Worm (Caenorhabditis elegans) whole organism, mixed stage, embryonic: ENCODE measurements around the gene K01A12.4.

Experiments
- M03D4.4 ChIP-seq: sonication (generic microtip); optimal IDR thresholded peaks from 2 replicates; lab custom pipeline; 2017; ENCODE audit warnings: mild to moderate bottlenecking, missing genetic modification characterization, missing compliant biosample characterization
- bed-3 ChIP-seq: fragments of 200-800 bp; sonication (Bioruptor generic); optimal IDR thresholded peaks from 3 replicates; lab custom pipeline; 2018; ENCODE audit warnings: mild to moderate bottlenecking, missing genetic modification characterization, moderate library complexity, missing compliant biosample characterization
- blmp-1 ChIP-seq: fragments of 150-350 bp; optimal IDR thresholded peaks from 2 replicates; lab custom pipeline; 2014; ENCODE audit warnings: missing biosample characterization, missing genetic modification characterization
- ceh-39 ChIP-seq: fragments of 150-350 bp; optimal IDR thresholded peaks from 2 replicates; lab custom pipeline; 2014; ENCODE audit warnings: missing biosample characterization, missing genetic modification characterization
- ceh-43 ChIP-seq: fragments of 200-800 bp; sonication (Bioruptor generic); optimal IDR thresholded peaks from 2 replicates; lab custom pipeline; 2018; ENCODE audit warnings: mild to moderate bottlenecking, missing genetic modification characterization, moderate library complexity, missing compliant biosample characterization
- ceh-83 ChIP-seq: fragments of 200-800 bp; sonication (Bioruptor generic); optimal IDR thresholded peaks from 2 replicates; lab custom pipeline; 2018; ENCODE audit warnings: mild to moderate bottlenecking, missing genetic modification characterization, missing compliant biosample characterization
- ces-1 ChIP-seq: fragments of 150-350 bp; optimal IDR thresholded peaks from 2 replicates; lab custom pipeline; 2014; ENCODE audit warnings: missing biosample characterization, missing genetic modification reagents, missing genetic modification characterization
- cnd-1 ChIP-seq: fragments of 200-800 bp; sonication (Bioruptor generic); optimal IDR thresholded peaks from 2 replicates; lab custom pipeline; 2018; ENCODE audit warnings: mild to moderate bottlenecking, missing genetic modification characterization, missing compliant biosample characterization
- drap-1 ChIP-seq: fragments of 200-800 bp; sonication (Bioruptor generic); optimal IDR thresholded peaks from 3 replicates; lab custom pipeline; 2018; ENCODE audit warnings: mild to moderate bottlenecking, missing genetic modification characterization, missing compliant biosample characterization
- elt-1 ChIP-seq: sonication (generic microtip); optimal IDR thresholded peaks from 2 replicates; lab custom pipeline; 2017; ENCODE audit warnings: missing genetic modification characterization, mild to moderate bottlenecking, missing compliant biosample characterization, antibody characterized with exemption, moderate library complexity, borderline replicate concordance; ENCODE audit not compliant: insufficient read depth
- elt-3 ChIP-seq: fragments of 150-350 bp; optimal IDR thresholded peaks from 2 replicates; lab custom pipeline; 2014; ENCODE audit warnings: missing biosample characterization, missing genetic modification characterization
- flh-1 ChIP-seq: fragments of 200-800 bp; sonication (Bioruptor generic); optimal IDR thresholded peaks from 2 replicates; lab custom pipeline; 2018; ENCODE audit warnings: mild to moderate bottlenecking, missing genetic modification characterization, moderate library complexity, missing compliant biosample characterization
- ham-2 ChIP-seq: fragments of 200-800 bp; sonication (Bioruptor generic); optimal IDR thresholded peaks from 2 replicates; lab custom pipeline; 2018; ENCODE audit warnings: mild to moderate bottlenecking, missing genetic modification characterization, missing compliant biosample characterization
- hlh-1 ChIP-seq: fragments of 150-350 bp; optimal IDR thresholded peaks from 2 replicates; lab custom pipeline; 2014; ENCODE audit warnings: missing biosample characterization, missing genetic modification reagents, missing genetic modification characterization
- lin-13 ChIP-seq: fragments of 150-350 bp; optimal IDR thresholded peaks from 2 replicates; lab custom pipeline; 2014; ENCODE audit warnings: missing biosample characterization, missing genetic modification characterization
- lin-32 ChIP-seq: fragments of 200-800 bp; sonication (Bioruptor generic); optimal IDR thresholded peaks from 2 replicates; lab custom pipeline; 2018; ENCODE audit warnings: mild to moderate bottlenecking, missing genetic modification characterization, missing compliant biosample characterization
- lsy-2 ChIP-seq: fragments of 150-350 bp; optimal IDR thresholded peaks from 2 replicates; lab custom pipeline; 2014; ENCODE audit warnings: missing biosample characterization, missing genetic modification characterization
- mab-5 ChIP-seq: fragments of 150-350 bp; optimal IDR thresholded peaks from 2 replicates; lab custom pipeline; 2014; ENCODE audit warnings: missing biosample characterization, missing genetic modification characterization
- mep-1 ChIP-seq: fragments of 150-350 bp; optimal IDR thresholded peaks from 2 replicates; lab custom pipeline; 2017; ENCODE audit warnings: missing biosample characterization, missing genetic modification reagents, missing genetic modification characterization, inconsistent platforms
- mls-2 ChIP-seq: sonication (generic microtip); optimal IDR thresholded peaks from 2 replicates; lab custom pipeline; 2016; ENCODE audit warnings: mild to moderate bottlenecking, missing genetic modification characterization, moderate library complexity, missing compliant biosample characterization
- nhr-12 ChIP-seq: fragments of 150-350 bp; optimal IDR thresholded peaks from 2 replicates; lab custom pipeline; 2014; ENCODE audit warnings: missing biosample characterization, missing genetic modification characterization
- nhr-2 ChIP-seq: fragments of 150-350 bp; optimal IDR thresholded peaks from 2 replicates; lab custom pipeline; 2014; ENCODE audit warnings: missing biosample characterization, missing genetic modification characterization
- nhr-237 ChIP-seq: fragments of 150-350 bp; optimal IDR thresholded peaks from 2 replicates; lab custom pipeline; 2014; ENCODE audit warnings: missing biosample characterization, missing genetic modification characterization
- nhr-28 ChIP-seq: fragments of 150-350 bp; optimal IDR thresholded peaks from 2 replicates; lab custom pipeline; 2014; ENCODE audit warnings: missing biosample characterization, missing genetic modification characterization
- nhr-76 ChIP-seq: sonication (generic microtip); optimal IDR thresholded peaks from 2 replicates; lab custom pipeline; 2017; ENCODE audit warnings: missing biosample characterization, missing genetic modification characterization
- pha-4 ChIP-seq: fragments of 150-350 bp; optimal IDR thresholded peaks from 2 replicates; lab custom pipeline; 2018; ENCODE audit warnings: missing biosample characterization, missing genetic modification reagents, missing genetic modification characterization
- sem-2 ChIP-seq: fragments of 200-800 bp; sonication (Bioruptor generic); optimal IDR thresholded peaks from 2 replicates; lab custom pipeline; 2018; ENCODE audit warnings: mild to moderate bottlenecking, missing genetic modification characterization, missing compliant biosample characterization
- snpc-4 ChIP-seq: fragments of 150-350 bp; optimal IDR thresholded peaks from 2 replicates; lab custom pipeline; 2014; ENCODE audit warnings: missing biosample characterization, missing genetic modification characterization
- sptf-1 ChIP-seq: sonication (generic microtip); optimal IDR thresholded peaks from 2 replicates; lab custom pipeline; 2017; ENCODE audit warnings: mild to moderate bottlenecking, missing genetic modification characterization, moderate library complexity, missing compliant biosample characterization
- tbx-8 ChIP-seq: fragments of 200-800 bp; sonication (Bioruptor generic); optimal IDR thresholded peaks from 2 replicates; lab custom pipeline; 2018; ENCODE audit warnings: mild to moderate bottlenecking, missing genetic modification characterization, moderate library complexity, missing compliant biosample characterization
- unc-120 ChIP-seq: sonication (generic microtip); optimal IDR thresholded peaks from 2 replicates; lab custom pipeline; 2017; ENCODE audit warnings: missing genetic modification characterization, missing compliant biosample characterization; ENCODE audit not compliant: poor library complexity, severe bottlenecking
- unc-39 ChIP-seq: fragments of 150-350 bp; optimal IDR thresholded peaks from 2 replicates; lab custom pipeline; 2014; ENCODE audit warnings: missing biosample characterization, missing genetic modification characterization
- unc-62 ChIP-seq: fragments of 150-350 bp; optimal IDR thresholded peaks from 2 replicates; lab custom pipeline; 2014; ENCODE audit warnings: missing biosample characterization, missing genetic modification reagents, missing genetic modification characterization
- zip-8 ChIP-seq: fragments of 150-350 bp; optimal IDR thresholded peaks from 2 replicates; lab custom pipeline; 2014; ENCODE audit warnings: missing biosample characterization, missing genetic modification characterization
- ztf-11 ChIP-seq: fragments of 150-350 bp; optimal IDR thresholded peaks from 2 replicates; lab custom pipeline; 2014; ENCODE audit warnings: missing biosample characterization, missing genetic modification characterization

The K01A12.4 gene

ce11 chrX:8605005-8605404 is 5.7 kb upstream of the K01A12.4 start, which contains the start of the genes H35N09.2 and H35N09.1:
H35N09.2 (minus strand) TSS chrX:8605058.
H35N09.1 (plus strand) TSS chrX:8605339.
- TF ChIP-seq cnd-1 (tag; lab: Kevin White, UChicago) (no peak), ces-1 (GFP tag; lab: Kevin White, UChicago) (no peak), drap-1 (no peak), zip-8 (tag; lab: Kevin White, UChicago) (no peak), ham-2 (no peak), ceh-39 (tag; lab: Kevin White, UChicago) (peak; percentile 81), tbx-8 (no peak), bed-3 (GFP tag; lab: Kevin White, UChicago) (no peak), lin-32 (GFP tag; lab: Kevin White, UChicago) (no peak), lsy-2 (tag; lab: Kevin White, UChicago) (no peak), nhr-237 (no peak), ztf-11 (no peak), pha-4 (peak; percentile 63), snpc-4 (no peak), nhr-28 (tag; lab: Kevin White, UChicago) (no peak), unc-62 (GFP tag; lab: Kevin White, UChicago) (no peak), sptf-1 (tag; lab: Kevin White, UChicago) (no peak), nhr-12 (tag; lab: Kevin White, UChicago) (no peak), mep-1 (tag; lab: Kevin White, UChicago) (peak; percentile 27), blmp-1 (tag; lab: Kevin White, UChicago) (no peak), ceh-43 (GFP tag; lab: Kevin White, UChicago) (no peak), unc-39 (tag; lab: Kevin White, UChicago) (no peak), elt-1 (no peak), sem-2 (GFP tag; lab: Kevin White, UChicago) (no peak), flh-1 (GFP tag; lab: Kevin White, UChicago) (no peak), hlh-1 (tag; lab: Kevin White, UChicago) (peak; percentile 37), mls-2 (tag; lab: Kevin White, UChicago) (no peak), mab-5 (tag; lab: Kevin White, UChicago) (no peak), M03D4.4 (tag; lab: Kevin White, UChicago) (no peak), nhr-76 (tag; lab: Kevin White, UChicago) (no peak), ceh-83 (GFP tag; lab: Kevin White, UChicago) (no peak), nhr-2 (tag; lab: Kevin White, UChicago) (no peak), unc-120 (tag; lab: Kevin White, UChicago) (no peak), elt-3 (tag; lab: Kevin White, UChicago) (no peak), lin-13 (tag; lab: Kevin White, UChicago) (peak; percentile 1)

- no peak for TF ChIP-seq nhr-28 (tag; lab: Kevin White, UChicago)
- TF ChIP-seq nhr-76 (tag; lab: Kevin White, UChicago), result no peak
- no peak for TF ChIP-seq blmp-1 (tag; lab: Kevin White, UChicago)
Observed at ce11 chrX:8608756-8609155, 1.9 kb upstream of the K01A12.4 start.

- TF ChIP-seq M03D4.4 (tag; lab: Kevin White, UChicago), result no peak
- TF ChIP-seq bed-3 (GFP tag; lab: Kevin White, UChicago), result no peak
- TF ChIP-seq cnd-1 (tag; lab: Kevin White, UChicago), result no peak
- no peak for TF ChIP-seq zip-8 (tag; lab: Kevin White, UChicago)
- TF ChIP-seq elt-3 (tag; lab: Kevin White, UChicago), result no peak
- TF ChIP-seq unc-62 (GFP tag; lab: Kevin White, UChicago), result no peak
- TF ChIP-seq nhr-12 (tag; lab: Kevin White, UChicago), result no peak
- TF ChIP-seq snpc-4, result no peak
- no peak for TF ChIP-seq ztf-11
- TF ChIP-seq hlh-1 (tag; lab: Kevin White, UChicago), result no peak
- TF ChIP-seq pha-4, result no peak
- TF ChIP-seq ham-2, result no peak
- no peak for TF ChIP-seq elt-1
- no peak for TF ChIP-seq drap-1
- TF ChIP-seq nhr-28 (tag; lab: Kevin White, UChicago), result no peak
- TF ChIP-seq, all 35 proteins: peak for 0
Observed at ce11 chrX:8612278-8612677, 1.6 kb downstream of the K01A12.4 start.

- TF ChIP-seq nhr-12 (tag; lab: Kevin White, UChicago) (no peak), nhr-2 (tag; lab: Kevin White, UChicago) (no peak), drap-1 (no peak)
Observed at ce11 chrX:8613053-8613452, 2.3 kb downstream of the K01A12.4 start, which contains the start of gene K01A12.2. K01A12.2 (plus strand) TSS chrX:8613353.
